Worm (Caenorhabditis elegans): ENCODE results near the gene clec-1.

The clec-1 gene

DNA sequence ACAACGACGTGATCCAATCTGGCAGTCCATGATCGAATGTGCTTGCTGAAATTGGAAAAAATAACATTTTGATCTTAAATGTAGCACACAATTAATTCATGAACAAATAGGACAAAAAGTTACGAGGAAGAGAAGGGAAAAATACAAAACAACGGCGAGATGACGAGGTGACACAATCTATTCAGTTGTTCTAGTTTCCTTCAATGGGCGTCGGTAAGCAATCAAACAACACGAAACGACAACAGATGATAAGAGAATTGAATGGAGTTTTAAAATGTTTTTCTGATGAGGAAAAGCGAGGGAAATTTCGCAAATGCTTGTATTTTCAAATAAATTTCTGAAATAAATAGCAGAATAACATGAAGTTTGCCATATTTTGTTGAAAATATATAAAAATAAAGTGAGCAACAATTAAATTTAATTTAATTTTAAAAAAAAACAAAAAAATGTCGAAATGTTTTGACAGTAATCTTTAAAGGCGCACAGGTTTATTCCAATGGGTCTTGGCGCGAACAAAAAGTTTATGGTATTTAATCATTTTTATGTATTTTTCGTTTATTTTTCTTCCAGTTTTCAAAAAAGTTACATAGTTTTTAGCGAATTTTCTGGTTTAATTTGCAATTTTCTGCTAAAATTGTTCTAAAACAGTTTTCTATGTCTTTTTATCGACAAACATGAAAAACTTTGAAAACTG is 33.8 kb upstream of the clec-1 start, which contains the start of gene C14C11.7:
Gene C14C11.7 (minus strand): TSS at position 51 of the 694 bp plus-strand sequence.
- TF ChIP-seq jun-1 (tag; optimal IDR thresholded peaks at IDR 0.05) = no peak
- no peak for TF ChIP-seq daf-12 (tag; optimal IDR thresholded peaks at IDR 0.05)
- TF ChIP-seq mml-1 (tag; optimal IDR thresholded peaks at IDR 0.05) = no peak
- no peak for TF ChIP-seq eor-1 (tag; optimal IDR thresholded peaks at IDR 0.05)
- TF ChIP-seq nhr-12 (tag; optimal IDR thresholded peaks at IDR 0.05) = no peak
- no peak for TF ChIP-seq ceh-16 (tag; optimal IDR thresholded peaks at IDR 0.05)
- no peak for TF ChIP-seq nhr-23 (tag; optimal IDR thresholded peaks at IDR 0.05)
- TF ChIP-seq lin-39 (tag; optimal IDR thresholded peaks at IDR 0.05) = no peak
- TF ChIP-seq fkh-2 (tag; optimal IDR thresholded peaks at IDR 0.05) = no peak
- TF ChIP-seq tbx-2 (tag; optimal IDR thresholded peaks at IDR 0.05) = no peak
- no peak for TF ChIP-seq lsy-12 (tag; optimal IDR thresholded peaks at IDR 0.05)
- no peak for TF ChIP-seq egl-5 (tag; optimal IDR thresholded peaks at IDR 0.05)

DNA sequence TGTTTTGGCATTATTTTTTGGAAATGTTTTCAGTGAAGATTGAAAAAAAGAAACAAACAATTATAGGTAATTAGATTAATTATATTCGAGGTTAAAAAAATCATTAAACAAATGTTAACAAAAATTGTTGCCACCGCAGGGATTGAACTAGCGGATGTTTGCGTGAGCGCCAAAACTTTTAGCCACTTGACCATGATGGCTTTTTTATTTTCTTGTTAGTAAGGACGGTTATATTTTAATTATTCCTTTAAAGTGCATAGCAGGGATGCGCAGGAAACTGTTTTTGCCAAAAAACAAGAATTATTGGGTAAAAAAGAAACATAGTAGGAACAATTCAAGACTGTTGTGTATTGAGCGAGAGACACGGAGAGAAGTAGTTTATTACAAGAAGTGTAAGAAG is 32.6 kb upstream of the clec-1 start:
- TF ChIP-seq pha-4 (tag; optimal IDR thresholded peaks at IDR 0.05) (no peak), jun-1 (tag; optimal IDR thresholded peaks at IDR 0.05) (no peak), nhr-43 (tag; optimal IDR thresholded peaks at IDR 0.05; ENCODE audit: poor library complexity, severe bottlenecking) (peak; percentile 86), nhr-23 (tag; optimal IDR thresholded peaks at IDR 0.05) (peak; percentile 36), ztf-11 (tag; optimal IDR thresholded peaks at IDR 0.05) (no peak), aly-2 (tag; optimal IDR thresholded peaks at IDR 0.05) (no peak), fkh-10 (GFP tag; optimal IDR thresholded peaks at IDR 0.05) (no peak), egl-27 (tag; optimal IDR thresholded peaks at IDR 0.05) (no peak), snpc-4 (tag; optimal IDR thresholded peaks at IDR 0.05) (no peak), nhr-77 (tag; optimal IDR thresholded peaks at IDR 0.05) (peak; percentile 64), ceh-82 (tag; optimal IDR thresholded peaks at IDR 0.05) (no peak), elt-2 (tag; optimal IDR thresholded peaks at IDR 0.05) (peak; percentile 6), ceh-28 (tag; optimal IDR thresholded peaks at IDR 0.05) (no peak), elt-3 (tag; optimal IDR thresholded peaks at IDR 0.05) (no peak), unc-62 (GFP tag; optimal IDR thresholded peaks at IDR 0.05) (no peak), lsy-12 (tag; optimal IDR thresholded peaks at IDR 0.05) (peak; percentile 71), eor-1 (tag; optimal IDR thresholded peaks at IDR 0.05) (no peak), ztf-4 (tag; optimal IDR thresholded peaks at IDR 0.05) (no peak), nhr-237 (tag; optimal IDR thresholded peaks at IDR 0.05) (no peak), tbx-2 (tag; optimal IDR thresholded peaks at IDR 0.05) (peak; percentile 31), pqm-1 (tag; optimal IDR thresholded peaks at IDR 0.05) (no peak), hmg-11 (tag; optimal IDR thresholded peaks at IDR 0.05) (no peak), lin-15B (tag; optimal IDR thresholded peaks at IDR 0.05) (no peak)

DNA sequence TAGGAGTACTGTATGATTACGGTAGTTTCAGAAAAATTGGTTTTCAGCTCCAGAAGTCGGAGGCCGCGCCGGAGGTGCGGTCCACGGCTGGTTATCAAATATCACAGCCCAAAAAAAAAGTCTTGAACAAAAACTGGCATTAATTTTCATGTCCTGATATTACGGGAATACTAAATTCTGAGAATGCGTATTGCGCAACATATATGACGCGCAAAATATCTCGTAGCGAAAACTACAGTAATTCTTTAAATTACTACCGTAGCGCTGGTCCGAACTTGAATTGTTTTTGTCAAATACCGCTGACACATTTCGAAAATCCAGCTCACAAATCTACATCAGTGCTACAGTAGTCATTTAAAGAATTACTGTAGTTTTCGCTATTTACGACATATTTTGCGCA is 31.0 kb upstream of the clec-1 start:
- TF ChIP-seq nhr-43 (tag; optimal IDR thresholded peaks at IDR 0.05; ENCODE audit: poor library complexity, severe bottlenecking) = no peak
- no peak for TF ChIP-seq nhr-76 (tag; optimal IDR thresholded peaks at IDR 0.05)
- TF ChIP-seq nhr-11 (tag; optimal IDR thresholded peaks at IDR 0.05) = no peak
- TF ChIP-seq mml-1 (tag; optimal IDR thresholded peaks at IDR 0.05) = no peak
- TF ChIP-seq aly-2 (tag; optimal IDR thresholded peaks at IDR 0.05) = no peak
- TF ChIP-seq fkh-2 (tag; optimal IDR thresholded peaks at IDR 0.05) = no peak
- TF ChIP-seq ceh-16 (tag; optimal IDR thresholded peaks at IDR 0.05) = no peak
- no peak for TF ChIP-seq ceh-82 (tag; optimal IDR thresholded peaks at IDR 0.05)
- no peak for TF ChIP-seq fkh-10 (GFP tag; optimal IDR thresholded peaks at IDR 0.05)
- no peak for TF ChIP-seq egl-27 (tag; optimal IDR thresholded peaks at IDR 0.05)
- TF ChIP-seq nhr-28 (tag; optimal IDR thresholded peaks at IDR 0.05) = no peak

DNA sequence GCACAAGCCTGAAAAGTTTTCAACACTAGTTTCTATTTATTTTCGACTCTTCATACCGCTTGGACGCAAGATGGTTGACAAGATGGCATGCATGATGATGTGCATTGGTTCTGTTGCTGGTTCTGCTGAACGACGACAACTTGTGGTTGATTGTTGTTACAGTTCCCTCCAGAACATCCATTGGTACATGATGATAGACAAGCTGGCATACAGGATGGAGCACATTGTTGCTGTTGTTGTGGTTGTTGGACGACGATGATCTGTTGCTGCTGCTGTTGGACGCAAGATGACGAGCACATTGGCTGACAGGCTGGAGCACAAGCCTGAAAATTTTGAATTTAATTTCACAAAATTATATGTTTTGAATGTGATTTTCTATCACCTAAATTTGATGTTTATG is 27.7 kb upstream of the clec-1 start:
- TF ChIP-seq elt-1 (tag; optimal IDR thresholded peaks at IDR 0.05) (no peak), nhr-76 (tag; optimal IDR thresholded peaks at IDR 0.05) (no peak), R02D3.7 (tag; optimal IDR thresholded peaks at IDR 0.05) (no peak), lin-39 (tag; optimal IDR thresholded peaks at IDR 0.05) (no peak), egl-27 (tag; optimal IDR thresholded peaks at IDR 0.05) (no peak), nhr-12 (tag; optimal IDR thresholded peaks at IDR 0.05) (no peak), ZK546.5 (tag; optimal IDR thresholded peaks at IDR 0.05) (no peak), nhr-237 (tag; optimal IDR thresholded peaks at IDR 0.05) (no peak), nhr-25 (tag; optimal IDR thresholded peaks at IDR 0.05) (no peak), elt-2 (tag; optimal IDR thresholded peaks at IDR 0.05) (no peak), snpc-4 (tag; optimal IDR thresholded peaks at IDR 0.05) (no peak), fkh-2 (tag; optimal IDR thresholded peaks at IDR 0.05) (no peak), sea-2 (GFP tag; optimal IDR thresholded peaks at IDR 0.05) (no peak), aly-2 (tag; optimal IDR thresholded peaks at IDR 0.05) (no peak), nhr-43 (tag; optimal IDR thresholded peaks at IDR 0.05; ENCODE audit: poor library complexity, severe bottlenecking) (no peak), nhr-67 (tag; optimal IDR thresholded peaks at IDR 0.05) (no peak)

Measured in whole organism, L3 larva.